Worm (Caenorhabditis elegans): ENCODE data around the gene F19B10.2.

The F19B10.2 gene

ce11 chrII:3673493-3673892, 1.8 kb upstream of the F19B10.2 start, which contains the start of gene sea-1:
Gene sea-1, minus strand, starts transcription at chrII:3673593.
- TF ChIP-seq dox-1 (GFP tag; IDR thresholded peaks at IDR 0.05) (no peak), athp-1 (tag; optimal IDR thresholded peaks at IDR 0.05) (no peak), him-1 (tag; optimal IDR thresholded peaks at IDR 0.05) (no peak), gei-17 (GFP tag; optimal IDR thresholded peaks at IDR 0.05) (no peak), K11D2.4 (GFP tag; IDR thresholded peaks at IDR 0.05) (no peak), Y79H2A.3 (GFP tag; conservative IDR thresholded peaks at IDR 0.05) (no peak), K12H6.12 (tag; optimal IDR thresholded peaks at IDR 0.05) (no peak), lin-35 (GFP tag; optimal IDR thresholded peaks at IDR 0.05) (no peak), tbx-9 (tag; optimal IDR thresholded peaks at IDR 0.05; ENCODE audit: borderline replicate concordance) (no peak), Y53G8AR.9 (GFP tag; conservative IDR thresholded peaks at IDR 0.05) (no peak), zim-3 (tag; optimal IDR thresholded peaks at IDR 0.05) (no peak), F49E8.2 (tag; optimal IDR thresholded peaks at IDR 0.05; ENCODE audit: insufficient read depth) (no peak), dpff-1 (tag; optimal IDR thresholded peaks at IDR 0.05) (no peak), ztf-18 (tag; optimal IDR thresholded peaks at IDR 0.05) (no peak), F57A8.1 (GFP tag; optimal IDR thresholded peaks at IDR 0.05) (no peak), aptf-2 (GFP tag; conservative IDR thresholded peaks at IDR 0.05) (no peak), nhr-90 (tag; optimal IDR thresholded peaks at IDR 0.05) (no peak), B0035.1 (tag; optimal IDR thresholded peaks at IDR 0.05) (no peak), rec-8 (tag; optimal IDR thresholded peaks at IDR 0.05) (no peak)

DNA sequence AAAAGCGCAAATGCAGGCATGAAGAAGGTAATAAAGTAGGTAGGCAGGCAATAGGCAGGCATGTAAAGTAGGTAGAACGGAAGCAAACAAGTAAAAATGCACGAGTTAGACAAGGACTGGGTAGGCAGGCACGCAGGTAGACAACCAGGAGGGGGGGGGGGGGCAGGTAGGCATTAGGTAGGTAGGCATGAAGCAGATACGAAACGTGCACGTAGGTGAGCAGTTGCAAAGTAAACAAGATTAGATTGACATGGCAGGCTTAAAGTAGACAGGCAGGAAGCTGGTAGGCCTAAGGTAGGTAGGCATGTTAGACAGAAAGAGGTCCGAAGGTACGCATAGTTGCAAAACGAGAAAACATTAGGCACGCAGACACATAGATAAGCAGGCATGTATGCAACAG, 3.7 kb downstream of the F19B10.2 start:
- TF ChIP-seq ets-4 (GFP tag; optimal IDR thresholded peaks at IDR 0.05) (no peak), hmg-20 (GFP tag; IDR thresholded peaks at IDR 0.05) (no peak), let-526 (GFP tag; IDR thresholded peaks at IDR 0.05) (no peak), lin-40 (tag; optimal IDR thresholded peaks at IDR 0.05) (no peak), F49E8.2 (tag; optimal IDR thresholded peaks at IDR 0.05; ENCODE audit: insufficient read depth) (no peak), egrh-3 (GFP tag; IDR thresholded peaks at IDR 0.05) (no peak)

ce11 chrII:3680366-3680765, 5.1 kb downstream of the F19B10.2 start:
- peak; percentile 10; the same call in 1 of the 2 replicates for TF ChIP-seq hmg-1.2 (GFP tag; IDR thresholded peaks at IDR 0.05)
- no peak for TF ChIP-seq ekl-4 (GFP tag; IDR thresholded peaks at IDR 0.05)
- peak; percentile 86 for TF ChIP-seq madf-6 (GFP tag; IDR thresholded peaks at IDR 0.05)
- TF ChIP-seq xnd-1 (tag; optimal IDR thresholded peaks at IDR 0.05), result peak; percentile 34
- no peak for TF ChIP-seq zim-3 (tag; optimal IDR thresholded peaks at IDR 0.05)
- TF ChIP-seq ZK185.1 (tag; optimal IDR thresholded peaks at IDR 0.05; ENCODE audit: poor library complexity, severe bottlenecking), result no peak
- TF ChIP-seq efl-1 (GFP tag; optimal IDR thresholded peaks at IDR 0.05), result peak; percentile 75
- TF ChIP-seq T07F8.4 (tag; optimal IDR thresholded peaks at IDR 0.05), result no peak
- TF ChIP-seq ceh-40 (GFP tag; IDR thresholded peaks at IDR 0.05), result no peak
- no peak for TF ChIP-seq unc-130 (GFP tag; optimal IDR thresholded peaks at IDR 0.05)
- no peak for TF ChIP-seq ztf-26 (tag; optimal IDR thresholded peaks at IDR 0.05)
- no peak for TF ChIP-seq rec-8 (tag; optimal IDR thresholded peaks at IDR 0.05)
- TF ChIP-seq bed-1 (GFP tag; IDR thresholded peaks at IDR 0.05), result no peak
- peak; percentile 34 for TF ChIP-seq dpl-1 (GFP tag; optimal IDR thresholded peaks at IDR 0.05)
- peak; percentile 70 for TF ChIP-seq madf-8 (GFP tag; conservative IDR thresholded peaks at IDR 0.05)
- TF ChIP-seq nhr-27 (tag; optimal IDR thresholded peaks at IDR 0.05), result no peak
